Fruit fly (Drosophila melanogaster) whole organism, prepupa: Measurements from ENCODE around the gene S.

Experiments used
- Blimp-1 ChIP-seq: fragments of 200-800 bp; sonication (Bioruptor generic); optimal IDR thresholded peaks from 3 replicates; lab custom pipeline; 2017; ENCODE audit warnings: missing biosample characterization, missing genetic modification characterization, mild to moderate bottlenecking, moderate library complexity, missing genetic modification reagents
- CG10631 ChIP-seq: fragments of 200-800 bp; sonication (Bioruptor generic); optimal IDR thresholded peaks from 2 replicates; lab custom pipeline; 2016; ENCODE audit warnings: missing biosample characterization, missing genetic modification characterization
- CG11294 ChIP-seq: fragments of 200-800 bp; sonication (Bioruptor generic); IDR thresholded peaks from 2 replicates; pipeline ENCODE4 v1.3.6; 2022; ENCODE audit warnings: missing biosample characterization, missing genetic modification characterization
- CG11762 ChIP-seq: fragments of 200-800 bp; sonication (Bioruptor generic); optimal IDR thresholded peaks from 3 replicates; lab custom pipeline; 2016; ENCODE audit warnings: missing biosample characterization, missing genetic modification characterization; ENCODE audit not compliant: insufficient read depth
- CG11902 ChIP-seq: fragments of 200-800 bp; sonication (Bioruptor generic); optimal IDR thresholded peaks from 3 replicates; lab custom pipeline; 2016; ENCODE audit warnings: missing biosample characterization, missing genetic modification characterization
- CG1621 ChIP-seq: fragments of 200-800 bp; sonication (Bioruptor generic); optimal IDR thresholded peaks from 3 replicates; lab custom pipeline; 2018; ENCODE audit warnings: missing biosample characterization, mild to moderate bottlenecking, missing genetic modification characterization
- CG16779 ChIP-seq: fragments of 200-800 bp; sonication (Bioruptor generic); optimal IDR thresholded peaks from 3 replicates; lab custom pipeline; 2017; ENCODE audit warnings: missing biosample characterization, mild to moderate bottlenecking, missing genetic modification characterization
- CG3032 ChIP-seq: fragments of 200-800 bp; optimal IDR thresholded peaks from 2 replicates; lab custom pipeline; 2019; ENCODE audit warnings: missing biosample characterization, mild to moderate bottlenecking, missing genetic modification characterization, moderate library complexity
- CG31627 ChIP-seq: fragments of 200-800 bp; sonication (Bioruptor generic); optimal IDR thresholded peaks from 3 replicates; lab custom pipeline; 2016; ENCODE audit warnings: missing biosample characterization, missing genetic modification characterization
- CG32006 ChIP-seq: fragments of 200-800 bp; sonication (Bioruptor generic); optimal IDR thresholded peaks from 3 replicates; lab custom pipeline; 2017; ENCODE audit warnings: missing biosample characterization, mild to moderate bottlenecking, missing genetic modification characterization
- CG34406 ChIP-seq: fragments of 200-800 bp; sonication (Bioruptor generic); optimal IDR thresholded peaks from 3 replicates; lab custom pipeline; 2016; ENCODE audit warnings: missing biosample characterization, missing genetic modification characterization
- CG3919 ChIP-seq: fragments of 200-800 bp; sonication (Bioruptor generic); optimal IDR thresholded peaks from 3 replicates; lab custom pipeline; 2016; ENCODE audit warnings: missing biosample characterization, missing genetic modification characterization
- CG6163 ChIP-seq: fragments of 200-800 bp; sonication (Bioruptor generic); IDR thresholded peaks from 3 replicates; pipeline ENCODE4 v1.3.6; 2022; ENCODE audit warnings: missing biosample characterization, missing genetic modification characterization
- CG6276 ChIP-seq: fragments of 200-800 bp; sonication (Bioruptor generic); optimal IDR thresholded peaks from 2 replicates; lab custom pipeline; 2017; ENCODE audit warnings: missing biosample characterization, mild to moderate bottlenecking, missing genetic modification characterization
- CG6792 ChIP-seq: fragments of 200-800 bp; sonication (Bioruptor generic); optimal IDR thresholded peaks from 3 replicates; lab custom pipeline; 2016; ENCODE audit warnings: missing biosample characterization, missing genetic modification characterization
- CG6808 ChIP-seq: fragments of 200-800 bp; sonication (Bioruptor generic); optimal IDR thresholded peaks from 3 replicates; lab custom pipeline; 2017; ENCODE audit warnings: missing biosample characterization, missing genetic modification characterization, mild to moderate bottlenecking, moderate library complexity, missing genetic modification reagents
- CG6854 ChIP-seq: fragments of 200-800 bp; sonication (Bioruptor generic); optimal IDR thresholded peaks from 2 replicates; lab custom pipeline; 2017; ENCODE audit warnings: missing biosample characterization, mild to moderate bottlenecking, missing genetic modification characterization
- CG7368 ChIP-seq: fragments of 200-800 bp; sonication (Bioruptor generic); optimal IDR thresholded peaks from 3 replicates; lab custom pipeline; 2016; ENCODE audit warnings: missing biosample characterization, missing genetic modification characterization
- CG8119 ChIP-seq: fragments of 200-800 bp; sonication (Bioruptor generic); IDR thresholded peaks from 3 replicates; pipeline ENCODE4 v1.3.6; 2022; ENCODE audit warnings: missing biosample characterization, missing genetic modification characterization
- CG8319 ChIP-seq: fragments of 200-800 bp; sonication (Bioruptor generic); optimal IDR thresholded peaks from 3 replicates; lab custom pipeline; 2016; ENCODE audit warnings: missing biosample characterization, missing genetic modification characterization
- CG8632 ChIP-seq: fragments of 200-800 bp; sonication (Bioruptor generic); optimal IDR thresholded peaks from 3 replicates; lab custom pipeline; 2016; ENCODE audit warnings: missing biosample characterization, missing genetic modification characterization
- CG9139 ChIP-seq: fragments of 200-800 bp; sonication (Bioruptor generic); optimal IDR thresholded peaks from 3 replicates; lab custom pipeline; 2017; ENCODE audit warnings: missing biosample characterization, mild to moderate bottlenecking, missing genetic modification characterization
- Eip75B ChIP-seq: fragments of 200-800 bp; sonication (Bioruptor generic); optimal IDR thresholded peaks from 3 replicates; lab custom pipeline; 2016; ENCODE audit warnings: missing biosample characterization, missing genetic modification characterization
- Eip78C ChIP-seq: fragments of 200-800 bp; sonication (Bioruptor generic); peaks from one replicate; lab custom pipeline; 2016; ENCODE audit warnings: missing biosample characterization, missing genetic modification characterization
- Eip93F ChIP-seq: fragments of 200-800 bp; sonication (Bioruptor generic); optimal IDR thresholded peaks from 2 replicates; lab custom pipeline; 2016; ENCODE audit warnings: missing biosample characterization, mild to moderate bottlenecking, missing genetic modification characterization
- Ets21C ChIP-seq: fragments of 200-800 bp; sonication (Bioruptor generic); optimal IDR thresholded peaks from 3 replicates; lab custom pipeline; 2016; ENCODE audit warnings: missing biosample characterization, missing genetic modification characterization
- Ets96B ChIP-seq: fragments of 200-800 bp; optimal IDR thresholded peaks from 2 replicates; lab custom pipeline; 2019; ENCODE audit warnings: missing biosample characterization, mild to moderate bottlenecking, missing genetic modification characterization, moderate library complexity
- Hr38 ChIP-seq: sonication (Bioruptor generic); optimal IDR thresholded peaks from 2 replicates; lab custom pipeline; 2016; ENCODE audit warnings: missing biosample characterization, missing genetic modification characterization
- Hr39 ChIP-seq: fragments of 200-800 bp; sonication (Bioruptor generic); optimal IDR thresholded peaks from 2 replicates; lab custom pipeline; 2016; ENCODE audit warnings: missing biosample characterization, missing genetic modification characterization
- Hr4 ChIP-seq: fragments of 200-800 bp; sonication (Bioruptor generic); optimal IDR thresholded peaks from 3 replicates; lab custom pipeline; 2016; ENCODE audit warnings: missing biosample characterization, missing genetic modification characterization
- Lpt ChIP-seq: fragments of 200-800 bp; sonication (Bioruptor generic); optimal IDR thresholded peaks from 3 replicates; lab custom pipeline; 2016; ENCODE audit warnings: missing biosample characterization, missing genetic modification characterization
- Sox102F ChIP-seq: fragments of 200-800 bp; sonication (Bioruptor generic); optimal IDR thresholded peaks from 2 replicates; lab custom pipeline; 2016; ENCODE audit warnings: missing biosample characterization, mild to moderate bottlenecking, missing genetic modification characterization
- Sox14 ChIP-seq: fragments of 200-800 bp; sonication (Bioruptor generic); optimal IDR thresholded peaks from 3 replicates; lab custom pipeline; 2016; ENCODE audit warnings: missing biosample characterization, missing genetic modification characterization
- Sox15 ChIP-seq: fragments of 200-800 bp; sonication (Bioruptor generic); optimal IDR thresholded peaks from 3 replicates; lab custom pipeline; 2016; ENCODE audit warnings: missing biosample characterization, missing genetic modification characterization
- achi ChIP-seq: fragments of 200-800 bp; sonication (Bioruptor generic); optimal IDR thresholded peaks from 3 replicates; lab custom pipeline; 2016; ENCODE audit warnings: missing biosample characterization, missing genetic modification characterization
- acj6 ChIP-seq: fragments of 200-800 bp; sonication (Bioruptor generic); optimal IDR thresholded peaks from 3 replicates; lab custom pipeline; 2016; ENCODE audit warnings: missing biosample characterization, missing genetic modification characterization
- cyc ChIP-seq: fragments of 200-800 bp; sonication (Bioruptor generic); optimal IDR thresholded peaks from 3 replicates; lab custom pipeline; 2016; ENCODE audit warnings: missing biosample characterization, missing genetic modification characterization
- dac ChIP-seq: fragments of 200-800 bp; sonication (Bioruptor generic); optimal IDR thresholded peaks from 2 replicates; lab custom pipeline; 2017; ENCODE audit warnings: missing biosample characterization, mild to moderate bottlenecking, missing genetic modification characterization
- dsx ChIP-seq: fragments of 200-800 bp; optimal IDR thresholded peaks from 3 replicates; lab custom pipeline; 2019; ENCODE audit warnings: missing biosample characterization, mild to moderate bottlenecking, missing genetic modification characterization, moderate library complexity; ENCODE audit not compliant: poor library complexity, severe bottlenecking
- eg ChIP-seq: fragments of 200-800 bp; sonication (Bioruptor generic); IDR thresholded peaks from 3 replicates; pipeline ENCODE4 v1.3.6; 2022; ENCODE audit warnings: missing biosample characterization, missing genetic modification characterization
- esn ChIP-seq: fragments of 200-800 bp; sonication (Bioruptor generic); optimal IDR thresholded peaks from 2 replicates; lab custom pipeline; 2016; ENCODE audit warnings: missing biosample characterization, mild to moderate bottlenecking, missing genetic modification characterization, moderate library complexity
- fd59A ChIP-seq: fragments of 200-800 bp; sonication (Bioruptor generic); optimal IDR thresholded peaks from 2 replicates; lab custom pipeline; 2017; ENCODE audit warnings: missing biosample characterization, mild to moderate bottlenecking, missing genetic modification characterization, missing genetic modification reagents
- fd85E ChIP-seq: fragments of 200-800 bp; sonication (Bioruptor generic); optimal IDR thresholded peaks from 3 replicates; lab custom pipeline; 2016; ENCODE audit warnings: missing biosample characterization, missing genetic modification characterization
- fkh ChIP-seq: fragments of 200-800 bp; sonication (Bioruptor generic); optimal IDR thresholded peaks from 3 replicates; lab custom pipeline; 2017; ENCODE audit warnings: missing biosample characterization, mild to moderate bottlenecking, missing genetic modification characterization, moderate library complexity
- net ChIP-seq: fragments of 200-800 bp; sonication (Bioruptor generic); optimal IDR thresholded peaks from 3 replicates; lab custom pipeline; 2016; ENCODE audit warnings: missing biosample characterization, missing genetic modification characterization
- pdm3 ChIP-seq: fragments of 200-800 bp; sonication (Bioruptor generic); optimal IDR thresholded peaks from 3 replicates; lab custom pipeline; 2016; ENCODE audit warnings: missing biosample characterization, missing genetic modification characterization
- salr ChIP-seq, 2 experiments: fragments of 200-800 bp; sonication (Bioruptor generic); optimal IDR thresholded peaks; 3 replicates each; lab custom pipeline; 2016 to 2018; ENCODE audit warnings: missing biosample characterization in 2 of 2, missing genetic modification characterization in 2 of 2, mild to moderate bottlenecking in 1 of 2
- spab ChIP-seq: fragments of 200-800 bp; sonication (Bioruptor generic); optimal IDR thresholded peaks from 2 replicates; lab custom pipeline; 2017; ENCODE audit warnings: missing biosample characterization, mild to moderate bottlenecking, missing genetic modification characterization, missing genetic modification reagents
- svp ChIP-seq: fragments of 200-800 bp; sonication (Bioruptor generic); peaks from one replicate; lab custom pipeline; 2016; ENCODE audit warnings: missing biosample characterization, missing genetic modification characterization
- topi ChIP-seq: fragments of 200-800 bp; sonication (Bioruptor generic); optimal IDR thresholded peaks from 3 replicates; lab custom pipeline; 2016; ENCODE audit warnings: missing biosample characterization, missing genetic modification characterization

S gene

DNA sequence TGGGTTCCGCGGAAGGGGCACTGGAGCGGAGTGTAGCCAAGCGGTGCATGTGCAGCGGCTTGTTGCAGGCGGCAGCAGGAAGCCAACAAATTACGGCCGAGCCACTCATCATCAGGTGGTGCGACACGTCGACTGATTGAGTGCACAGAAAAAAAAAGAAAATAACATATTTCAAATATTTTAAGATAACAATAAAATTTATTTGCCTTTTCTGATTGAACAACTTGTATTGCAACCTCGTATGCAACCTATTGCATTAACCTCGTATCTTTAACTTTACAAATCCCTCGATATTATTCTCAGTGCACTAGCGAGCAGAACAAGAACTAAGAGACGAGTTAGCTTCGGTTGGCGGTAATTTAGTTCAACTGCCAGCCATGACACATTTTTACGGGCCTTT lies 7.3 kb downstream of the S start (continued):
- TF ChIP-seq CG8119 = peak; percentile 56; the same call in 2 of the 3 replicates
- peak; percentile 15 for TF ChIP-seq CG9139 (GFP tag; lab: Kevin White, UChicago)
- peak; percentile 36 for TF ChIP-seq CG6792 (GFP tag; lab: Kevin White, UChicago)
- peak; percentile 55 for TF ChIP-seq CG34406 (GFP tag; lab: Kevin White, UChicago)
- no peak for TF ChIP-seq Sox15 (GFP tag; lab: Kevin White, UChicago)
- peak; percentile 32 for TF ChIP-seq dac
- TF ChIP-seq Blimp-1 (GFP tag; lab: Kevin White, UChicago) = no peak
- no peak for TF ChIP-seq Ets21C (GFP tag; lab: Kevin White, UChicago)
- peak; percentile 78 for TF ChIP-seq Eip78C (GFP tag; lab: Kevin White, UChicago)
- peak; percentile 61 for TF ChIP-seq CG3032
- TF ChIP-seq esn (GFP tag; lab: Kevin White, UChicago) = peak; percentile 67
- no peak for TF ChIP-seq Hr38 (GFP tag; lab: Kevin White, UChicago)
- peak; percentile 65 for TF ChIP-seq CG1621
- peak; percentile 64 for TF ChIP-seq CG3919 (GFP tag; lab: Kevin White, UChicago)
- peak; percentile 58 for TF ChIP-seq CG6808 (GFP tag; lab: Kevin White, UChicago)
- peak; percentile 39 for TF ChIP-seq CG8632 (GFP tag; lab: Kevin White, UChicago)
- peak; percentile 40 for TF ChIP-seq CG6276 (GFP tag; lab: Kevin White, UChicago)
- TF ChIP-seq Eip75B = peak; percentile 61
- TF ChIP-seq acj6 (GFP tag; lab: Kevin White, UChicago) = peak; percentile 49
- TF ChIP-seq CG10631 (GFP tag; lab: Kevin White, UChicago) = peak; percentile 61
- peak; percentile 38 for TF ChIP-seq net (GFP tag; lab: Kevin White, UChicago)
- TF ChIP-seq topi (GFP tag; lab: Kevin White, UChicago) = peak; percentile 66
- TF ChIP-seq cyc (GFP tag; lab: Kevin White, UChicago) = peak; percentile 45

DNA sequence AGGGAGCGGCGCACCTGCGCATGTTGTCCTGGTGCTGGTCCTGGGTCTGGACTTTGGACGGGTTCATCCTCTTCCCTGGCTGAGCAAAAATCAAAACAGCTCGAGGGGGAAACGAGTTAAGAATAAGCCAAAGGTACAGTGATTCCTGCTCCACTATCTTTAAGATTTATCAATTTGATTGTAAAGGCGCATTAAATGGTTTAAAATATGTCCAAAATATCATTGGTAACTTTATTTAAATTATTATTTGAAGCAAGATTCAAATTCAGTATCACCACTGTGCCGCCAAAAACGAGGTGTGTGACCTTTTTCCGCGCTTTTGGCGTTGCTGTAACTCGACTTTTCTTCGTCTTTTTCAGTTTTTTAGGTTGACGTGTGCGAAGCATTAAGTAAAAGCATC lies 8.1 kb downstream of the S start:
- TF ChIP-seq CG16779 (tag; lab: Kevin White, UChicago) = no peak
- TF ChIP-seq CG11902 (GFP tag; lab: Kevin White, UChicago) = no peak
- no peak for TF ChIP-seq net (GFP tag; lab: Kevin White, UChicago)
- peak; percentile 2 for TF ChIP-seq CG3919 (GFP tag; lab: Kevin White, UChicago)
- TF ChIP-seq Sox14 = no peak
- no peak for TF ChIP-seq Ets21C (GFP tag; lab: Kevin White, UChicago)
- TF ChIP-seq CG8632 (GFP tag; lab: Kevin White, UChicago) = no peak
- TF ChIP-seq Lpt (GFP tag; lab: Kevin White, UChicago) = no peak
- no peak for TF ChIP-seq Eip75B
- TF ChIP-seq CG32006 (GFP tag; lab: Kevin White, UChicago) = no peak
- TF ChIP-seq Ets96B (tag; lab: Kevin White, UChicago) = no peak
- TF ChIP-seq CG6854 (GFP tag; lab: Kevin White, UChicago) = no peak
- TF ChIP-seq Eip93F (GFP tag; lab: Kevin White, UChicago) = no peak
- no peak for TF ChIP-seq CG8319 (GFP tag; lab: Kevin White, UChicago)
- TF ChIP-seq Eip78C (GFP tag; lab: Kevin White, UChicago) = peak; percentile 44
- no peak for TF ChIP-seq Hr39 (GFP tag; lab: Kevin White, UChicago)
- TF ChIP-seq dsx (GFP tag; lab: Kevin White, UChicago) = no peak
- TF ChIP-seq CG11294 (GFP tag; lab: Robert Waterston, UW) = no peak
- TF ChIP-seq Hr38 (GFP tag; lab: Kevin White, UChicago) = no peak
- TF ChIP-seq Hr4 (GFP tag; lab: Kevin White, UChicago) = no peak
- TF ChIP-seq Sox102F (GFP tag; lab: Kevin White, UChicago) = peak; percentile 22
- TF ChIP-seq fd59A (GFP tag; lab: Kevin White, UChicago) = no peak
- TF ChIP-seq salr (GFP tag; optimal IDR thresholded peaks at IDR 0.05; lab: Kevin White, UChicago) = no peak
- no peak for TF ChIP-seq achi (GFP tag; lab: Kevin White, UChicago)
- no peak for TF ChIP-seq CG7368 (GFP tag; lab: Kevin White, UChicago)
- TF ChIP-seq CG6163 (GFP tag; lab: Robert Waterston, UW) = 0 out of 3 replicates have a peak, but pooled peaks have one; percentile 12
- no peak for TF ChIP-seq spab (GFP tag; lab: Kevin White, UChicago)
- TF ChIP-seq CG11762 (GFP tag; lab: Kevin White, UChicago) = no peak
- TF ChIP-seq pdm3 (GFP tag; lab: Kevin White, UChicago) = no peak
- TF ChIP-seq dac = no peak
- TF ChIP-seq fkh = no peak
- no peak for TF ChIP-seq CG6276 (GFP tag; lab: Kevin White, UChicago)
- TF ChIP-seq Blimp-1 (GFP tag; lab: Kevin White, UChicago) = no peak
- no peak for TF ChIP-seq fd85E (GFP tag; lab: Kevin White, UChicago)
- no peak for TF ChIP-seq CG31627
- TF ChIP-seq CG1621 = no peak
- no peak for TF ChIP-seq eg (GFP tag; lab: Robert Waterston, UW)
- TF ChIP-seq svp (GFP tag; lab: Kevin White, UChicago) = peak; percentile 77
